Worm (Caenorhabditis elegans): ENCODE measurements around the gene wdr-37.

wdr-37 gene

ce11 chrIII:5599958-5600357 is at the start of gene wdr-37:
Gene wdr-37, minus strand, starts transcription at chrIII:5600058.
- no peak for TF ChIP-seq ref-2 (tag; optimal IDR thresholded peaks at IDR 0.05)
- TF ChIP-seq fkh-6 (tag; optimal IDR thresholded peaks at IDR 0.05), result no peak
- TF ChIP-seq gmeb-2 (tag; optimal IDR thresholded peaks at IDR 0.05), result no peak
- TF ChIP-seq syd-9 (tag; optimal IDR thresholded peaks at IDR 0.05), result no peak
- no peak for TF ChIP-seq ceh-22 (tag; optimal IDR thresholded peaks at IDR 0.05)
- no peak for TF ChIP-seq pat-9 (tag; optimal IDR thresholded peaks at IDR 0.05)
- no peak for TF ChIP-seq lin-11 (tag; optimal IDR thresholded peaks at IDR 0.05)
- no peak for TF ChIP-seq pha-4 (tag; optimal IDR thresholded peaks at IDR 0.05)
- no peak for TF ChIP-seq hlh-30 (tag; optimal IDR thresholded peaks at IDR 0.05; ENCODE audit: insufficient read depth)
- no peak for TF ChIP-seq ceh-14 (tag; optimal IDR thresholded peaks at IDR 0.05)
- no peak for TF ChIP-seq C38D4.7 (GFP tag; optimal IDR thresholded peaks at IDR 0.05)
- TF ChIP-seq che-1 (tag; optimal IDR thresholded peaks at IDR 0.05), result no peak
- TF ChIP-seq unc-55 (GFP tag; optimal IDR thresholded peaks at IDR 0.05), result no peak
- TF ChIP-seq ahr-1 (tag; optimal IDR thresholded peaks at IDR 0.05), result no peak
- TF ChIP-seq tbx-2 (tag; optimal IDR thresholded peaks at IDR 0.05), result no peak
- TF ChIP-seq pax-1 (tag; optimal IDR thresholded peaks at IDR 0.05), result no peak
- no peak for TF ChIP-seq ceh-9 (tag; optimal IDR thresholded peaks at IDR 0.05)
- TF ChIP-seq zip-5 (tag; optimal IDR thresholded peaks at IDR 0.05), result no peak
- no peak for TF ChIP-seq rnt-1 (tag; optimal IDR thresholded peaks at IDR 0.05)
- TF ChIP-seq nfya-1 (tag; optimal IDR thresholded peaks at IDR 0.05), result no peak

- TF ChIP-seq hlh-30 (tag; optimal IDR thresholded peaks at IDR 0.05; ENCODE audit: insufficient read depth) (peak; percentile 51), lim-6 (tag; optimal IDR thresholded peaks at IDR 0.05) (no peak), ceh-14 (tag; optimal IDR thresholded peaks at IDR 0.05) (peak; percentile 69)
Measured at ce11 chrIII:5642692-5643091, 42.8 kb upstream of the wdr-37 start.

- TF ChIP-seq nfya-1 (tag; optimal IDR thresholded peaks at IDR 0.05) (peak; percentile 47), unc-42 (tag; optimal IDR thresholded peaks at IDR 0.05) (peak; percentile 3), ceh-6 (GFP tag; optimal IDR thresholded peaks at IDR 0.05) (no peak), ceh-19 (GFP tag; optimal IDR thresholded peaks at IDR 0.05) (no peak)
Measured at ce11 chrIII:5639893-5640292, 40.0 kb upstream of the wdr-37 start.

ce11 chrIII:5635179-5635578 is 35.3 kb upstream of the wdr-37 start, which contains the start of gene ckk-1:
Gene ckk-1, plus strand, starts transcription at chrIII:5635479.
- TF ChIP-seq lin-11 (tag; optimal IDR thresholded peaks at IDR 0.05) (no peak), gmeb-2 (tag; optimal IDR thresholded peaks at IDR 0.05) (no peak), eyg-1 (tag; optimal IDR thresholded peaks at IDR 0.05) (no peak), C08G9.2 (tag; optimal IDR thresholded peaks at IDR 0.05) (no peak), pat-9 (tag; optimal IDR thresholded peaks at IDR 0.05) (no peak), ceh-6 (GFP tag; optimal IDR thresholded peaks at IDR 0.05) (no peak), ceh-30 (tag; optimal IDR thresholded peaks at IDR 0.05) (no peak), unc-3 (GFP tag; conservative IDR thresholded peaks at IDR 0.05) (no peak), unc-3 (tag; optimal IDR thresholded peaks at IDR 0.05) (no peak), ahr-1 (tag; optimal IDR thresholded peaks at IDR 0.05) (no peak), fax-1 (tag; optimal IDR thresholded peaks at IDR 0.05) (no peak), dmd-4 (tag; optimal IDR thresholded peaks at IDR 0.05; ENCODE audit: borderline replicate concordance) (no peak), tbx-7 (tag; optimal IDR thresholded peaks at IDR 0.05) (no peak), ttx-3 (tag; optimal IDR thresholded peaks at IDR 0.05) (no peak), sdc-2 (tag; optimal IDR thresholded peaks at IDR 0.05) (no peak), ceh-34 (tag; optimal IDR thresholded peaks at IDR 0.05) (no peak), hlh-30 (tag; optimal IDR thresholded peaks at IDR 0.05; ENCODE audit: insufficient read depth) (no peak), npax-4 (tag; optimal IDR thresholded peaks at IDR 0.05) (no peak), K02D7.2 (tag; optimal IDR thresholded peaks at IDR 0.05) (no peak), unc-55 (GFP tag; optimal IDR thresholded peaks at IDR 0.05) (no peak)
